Fruit fly (Drosophila melanogaster) whole organism, wandering third instar larva: ENCODE data around the gene lmgB.

Source experiments
- Abd-B ChIP-seq: fragments of >200 bp; optimal IDR thresholded peaks from 2 replicates; lab custom pipeline; 2017; ENCODE audit warnings: missing biosample characterization, missing genetic modification characterization
- CG9705 ChIP-seq: fragments of 200-800 bp; sonication (Bioruptor generic); optimal IDR thresholded peaks from 2 replicates; lab custom pipeline; 2018; ENCODE audit warnings: missing biosample characterization, mild to moderate bottlenecking, missing genetic modification characterization
- CrebA ChIP-seq: fragments of 200-800 bp; sonication (Bioruptor generic); optimal IDR thresholded peaks from 2 replicates; lab custom pipeline; 2016; ENCODE audit warnings: missing biosample characterization, mild to moderate bottlenecking, missing genetic modification characterization, borderline replicate concordance
- Dfd ChIP-seq: fragments of >200 bp; optimal IDR thresholded peaks from 2 replicates; lab custom pipeline; 2017; ENCODE audit warnings: missing biosample characterization, missing genetic modification characterization
- Dif ChIP-seq: fragments of 200-275, 200-300 bp; sonication (Bioruptor generic); optimal IDR thresholded peaks from 2 replicates; lab custom pipeline; 2018; ENCODE audit warnings: missing biosample characterization, missing genetic modification characterization; ENCODE audit not compliant: partially characterized antibody
- GATAd ChIP-seq: sonication (Bioruptor generic); optimal IDR thresholded peaks from 2 replicates; lab custom pipeline; 2016; ENCODE audit warnings: missing biosample characterization, missing genetic modification characterization
- HLH106 ChIP-seq: fragments of 200-800 bp; optimal IDR thresholded peaks from 3 replicates; lab custom pipeline; 2019; ENCODE audit warnings: missing biosample characterization, mild to moderate bottlenecking, missing genetic modification characterization, moderate library complexity
- Hr78 ChIP-seq: fragments of >200 bp; optimal IDR thresholded peaks from 2 replicates; lab custom pipeline; 2017; ENCODE audit warnings: missing biosample characterization, missing genetic modification characterization
- Hr83 ChIP-seq: fragments of 200-300 bp; sonication (Bioruptor generic); optimal IDR thresholded peaks from 2 replicates; lab custom pipeline; 2016; ENCODE audit warnings: missing biosample characterization, mild to moderate bottlenecking, missing genetic modification characterization, moderate library complexity; ENCODE audit not compliant: poor library complexity, severe bottlenecking
- Jra ChIP-seq: sonication (Bioruptor generic); optimal IDR thresholded peaks from 2 replicates; lab custom pipeline; 2016; ENCODE audit warnings: missing biosample characterization, missing genetic modification characterization
- Mio ChIP-seq: sonication (Bioruptor generic); optimal IDR thresholded peaks from 2 replicates; lab custom pipeline; 2016; ENCODE audit warnings: missing biosample characterization, missing genetic modification characterization
- Myc ChIP-seq: fragments of >200 bp; optimal IDR thresholded peaks from 2 replicates; lab custom pipeline; 2017
- Rel ChIP-seq, 2 experiments: fragments of 200-800 bp; sonication (Bioruptor generic) in 1 of 2; optimal IDR thresholded peaks; 2 replicates in 1 of 2; 3 replicates in 1 of 2; lab custom pipeline; 2016 to 2019; ENCODE audit warnings: mild to moderate bottlenecking in 2 of 2, missing biosample characterization in 2 of 2, missing genetic modification characterization in 2 of 2, moderate library complexity in 1 of 2
- Vsx2 ChIP-seq: fragments of 200-300, 225-300 bp; sonication (Bioruptor generic); optimal IDR thresholded peaks from 2 replicates; lab custom pipeline; 2018; ENCODE audit warnings: missing biosample characterization, missing genetic modification characterization; ENCODE audit not compliant: partially characterized antibody
- br ChIP-seq: fragments of 200-800 bp; sonication (Bioruptor generic); optimal IDR thresholded peaks from 2 replicates; lab custom pipeline; 2016; ENCODE audit warnings: missing biosample characterization, missing genetic modification characterization
- brk ChIP-seq: fragments of 200-800 bp; sonication (Bioruptor generic); optimal IDR thresholded peaks from 2 replicates; lab custom pipeline; 2016; ENCODE audit warnings: missing biosample characterization, mild to moderate bottlenecking, missing genetic modification characterization
- dl ChIP-seq, 2 experiments: fragments of 175-275, 200-275 bp in 1 of 2; fragments of 200-275 bp in 1 of 2; sonication (Bioruptor generic); optimal IDR thresholded peaks; lab custom pipeline; 2018; ENCODE audit warnings: mild to moderate bottlenecking in 2 of 2, missing biosample characterization in 2 of 2, missing genetic modification characterization in 2 of 2, moderate library complexity in 2 of 2; ENCODE audit not compliant: partially characterized antibody in 2 of 2, insufficient read depth in 1 of 2
- dmrt93B ChIP-seq: fragments of 200-800 bp; sonication (Bioruptor generic); optimal IDR thresholded peaks from 2 replicates; lab custom pipeline; 2018; ENCODE audit warnings: missing biosample characterization, mild to moderate bottlenecking, missing genetic modification characterization
- dsf ChIP-seq: sonication (Bioruptor generic); optimal IDR thresholded peaks from 2 replicates; lab custom pipeline; 2016; ENCODE audit warnings: missing biosample characterization, missing genetic modification characterization, borderline replicate concordance
- ey ChIP-seq: fragments of 200-800 bp; sonication (Bioruptor generic); optimal IDR thresholded peaks from 2 replicates; lab custom pipeline; 2016; ENCODE audit warnings: missing biosample characterization, missing genetic modification characterization
- foxo ChIP-seq, 2 experiments: fragments of 200-800 bp; sonication (Bioruptor generic); optimal IDR thresholded peaks; 2 replicates in 1 of 2; 3 replicates in 1 of 2; lab custom pipeline; 2016 to 2017; ENCODE audit warnings: missing biosample characterization in 2 of 2, missing genetic modification characterization in 2 of 2
- fru ChIP-seq: fragments of 200-800 bp; sonication (Bioruptor generic); optimal IDR thresholded peaks from 3 replicates; lab custom pipeline; 2016; ENCODE audit warnings: missing biosample characterization, mild to moderate bottlenecking, missing genetic modification characterization
- h ChIP-seq: fragments of 200-800 bp; sonication (Bioruptor generic); optimal IDR thresholded peaks from 3 replicates; lab custom pipeline; 2016; ENCODE audit warnings: missing biosample characterization, mild to moderate bottlenecking, missing genetic modification characterization
- jim ChIP-seq: fragments of 175-275, 200-325 bp; sonication (Bioruptor generic); optimal IDR thresholded peaks from 2 replicates; lab custom pipeline; 2016; ENCODE audit warnings: missing biosample characterization, mild to moderate bottlenecking, missing genetic modification characterization
- lola ChIP-seq: fragments of >200 bp; optimal IDR thresholded peaks from 2 replicates; lab custom pipeline; 2017; ENCODE audit warnings: missing biosample characterization, missing genetic modification characterization
- pan ChIP-seq: fragments of >200 bp; optimal IDR thresholded peaks from 2 replicates; lab custom pipeline; 2017
- psq ChIP-seq: fragments of 200-800 bp; sonication (Bioruptor generic); optimal IDR thresholded peaks from 3 replicates; lab custom pipeline; 2017; ENCODE audit warnings: missing biosample characterization, mild to moderate bottlenecking, missing genetic modification characterization, moderate library complexity
- sage ChIP-seq: fragments of 200-800 bp; sonication (Bioruptor generic); optimal IDR thresholded peaks from 2 replicates; lab custom pipeline; 2016; ENCODE audit warnings: missing biosample characterization, mild to moderate bottlenecking, missing genetic modification characterization
- sv ChIP-seq: fragments of 200-800 bp; sonication (Bioruptor generic); optimal IDR thresholded peaks from 3 replicates; lab custom pipeline; 2016; ENCODE audit warnings: missing biosample characterization, missing genetic modification characterization
- usp ChIP-seq: fragments of >200 bp; optimal IDR thresholded peaks from 2 replicates; lab custom pipeline; 2017; ENCODE audit warnings: missing biosample characterization, missing genetic modification characterization

Gene lmgB

dm6 chr2L:8543731-8544359 is 15.4 kb upstream of the lmgB start:
- TF ChIP-seq Jra (no peak), Vsx2 (peak; percentile 28), psq (GFP tag; lab: Kevin White, UChicago) (peak; percentile 96), CrebA (GFP tag; lab: Kevin White, UChicago) (no peak), lola (GFP tag; lab: Kevin White, UChicago) (no peak), Dif (GFP tag; lab: Kevin White, UChicago) (peak; percentile 69), Abd-B (GFP tag; lab: Kevin White, UChicago) (no peak), usp (GFP tag; lab: Kevin White, UChicago) (no peak), fru (GFP tag; lab: Kevin White, UChicago) (no peak), sage (GFP tag; lab: Kevin White, UChicago) (no peak), dl (GFP tag; optimal IDR thresholded peaks at IDR 0.05; lab: Kevin White, UChicago; ENCODE audit: insufficient read depth in 1 of 2, partially characterized antibody in 2 of 2) (peak; percentile 53 to 81)

DNA sequence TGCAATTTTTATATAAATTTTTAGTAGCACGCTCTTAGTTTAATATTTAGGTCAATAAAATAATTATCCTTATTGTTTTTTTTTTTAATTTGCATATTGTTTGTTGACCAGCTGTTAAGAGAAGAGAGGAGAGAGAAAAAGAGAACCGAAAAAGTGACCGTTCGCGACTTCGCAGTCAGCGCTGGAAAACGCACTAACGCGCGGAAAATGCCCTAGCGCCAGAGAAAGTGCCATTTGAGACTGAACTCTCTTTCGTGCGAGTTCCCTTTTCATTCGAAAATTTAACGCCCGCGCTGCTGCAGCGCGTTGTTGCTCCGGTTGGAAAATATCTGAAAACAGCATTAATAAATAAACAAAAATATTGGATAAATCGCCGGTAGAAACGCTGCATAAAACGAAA is 14.7 kb upstream of the lmgB start:
- TF ChIP-seq psq (GFP tag; lab: Kevin White, UChicago) (peak; percentile 1), HLH106 (tag; lab: Kevin White, UChicago) (no peak), pan (lab: Kevin White, UChicago) (no peak), brk (GFP tag; lab: Kevin White, UChicago) (no peak)

dm6 chr2L:8542639-8543038 is 14.2 kb upstream of the lmgB start:
- no peak for TF ChIP-seq usp (GFP tag; lab: Kevin White, UChicago)
- no peak for TF ChIP-seq Dfd (GFP tag; lab: Kevin White, UChicago)
- no peak for TF ChIP-seq sv (GFP tag; lab: Kevin White, UChicago)
- no peak for TF ChIP-seq Hr78 (GFP tag; lab: Kevin White, UChicago)
- TF ChIP-seq foxo (GFP tag; optimal IDR thresholded peaks at IDR 0.05; lab: Kevin White, UChicago), result no peak
- TF ChIP-seq Mio (GFP tag; lab: Kevin White, UChicago), result no peak
- no peak for TF ChIP-seq h (GFP tag; lab: Kevin White, UChicago)
- no peak for TF ChIP-seq lola (GFP tag; lab: Kevin White, UChicago)
- TF ChIP-seq jim, result no peak
- TF ChIP-seq Myc (lab: Kevin White, UChicago), result no peak
- TF ChIP-seq GATAd, result no peak
- TF ChIP-seq Jra, result no peak
- no peak for TF ChIP-seq Vsx2
- no peak for TF ChIP-seq Abd-B (GFP tag; lab: Kevin White, UChicago)
- no peak for TF ChIP-seq CG9705
- TF ChIP-seq dmrt93B (GFP tag; lab: Kevin White, UChicago), result no peak

DNA sequence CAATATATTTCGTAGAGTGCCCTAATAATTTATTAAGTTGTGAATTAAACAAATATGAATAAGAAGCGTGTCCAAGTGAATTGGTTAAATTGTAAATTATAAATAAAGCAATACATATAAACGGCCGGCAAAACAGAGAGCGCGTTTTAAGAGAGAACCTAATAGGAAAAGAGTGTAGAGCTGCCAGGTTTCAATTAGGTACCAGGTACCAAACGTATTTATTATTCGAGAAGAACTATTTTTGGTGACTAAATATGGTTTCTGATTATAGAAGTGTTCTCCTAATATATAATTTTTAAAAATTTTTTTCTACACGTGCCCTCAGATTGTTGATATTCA is 13.8 kb upstream of the lmgB start:
- TF ChIP-seq Rel (GFP tag; optimal IDR thresholded peaks at IDR 0.05; lab: Kevin White, UChicago), result no peak
- no peak for TF ChIP-seq Rel (tag; optimal IDR thresholded peaks at IDR 0.05; lab: Kevin White, UChicago)
- TF ChIP-seq br (GFP tag; lab: Kevin White, UChicago), result no peak
- no peak for TF ChIP-seq ey (GFP tag; lab: Kevin White, UChicago)
- no peak for TF ChIP-seq Dfd (GFP tag; lab: Kevin White, UChicago)
- no peak for TF ChIP-seq brk (GFP tag; lab: Kevin White, UChicago)
- no peak for TF ChIP-seq HLH106 (tag; lab: Kevin White, UChicago)
- TF ChIP-seq dl (GFP tag; optimal IDR thresholded peaks at IDR 0.05; lab: Kevin White, UChicago; ENCODE audit: insufficient read depth in 1 of 2, partially characterized antibody in 2 of 2), result no peak
- TF ChIP-seq dmrt93B (GFP tag; lab: Kevin White, UChicago), result no peak
- TF ChIP-seq jim, result no peak
- no peak for TF ChIP-seq dsf (GFP tag; lab: Kevin White, UChicago)
- TF ChIP-seq Hr83 (GFP tag; lab: Kevin White, UChicago), result no peak
- no peak for TF ChIP-seq foxo (GFP tag; optimal IDR thresholded peaks at IDR 0.05; lab: Kevin White, UChicago)
- no peak for TF ChIP-seq sage (GFP tag; lab: Kevin White, UChicago)
